Worm (Caenorhabditis elegans): ENCODE results near the gene cyp-25A2.

cyp-25A2 gene

ce11 chrIII:3797180-3798026, 37.6 kb upstream of the cyp-25A2 start (continued):
- TF ChIP-seq pax-3 (tag; optimal IDR thresholded peaks at IDR 0.05): no peak
- TF ChIP-seq skn-1 (tag; optimal IDR thresholded peaks at IDR 0.05): no peak
- peak in 2 of 6 experiments; percentile 1 to 20 for TF ChIP-seq elt-3 (tag; optimal IDR thresholded peaks at IDR 0.05)
- TF ChIP-seq dsc-1 (tag; optimal IDR thresholded peaks at IDR 0.05): no peak
- peak; percentile 60 for TF ChIP-seq nhr-71 (tag; optimal IDR thresholded peaks at IDR 0.05)
- no peak for TF ChIP-seq sox-4 (tag; optimal IDR thresholded peaks at IDR 0.05)
- no peak for TF ChIP-seq nhr-84 (tag; optimal IDR thresholded peaks at IDR 0.05)
- TF ChIP-seq snpc-4 (tag; optimal IDR thresholded peaks at IDR 0.05): no peak
- no peak for TF ChIP-seq egl-13 (tag; optimal IDR thresholded peaks at IDR 0.05)
- TF ChIP-seq nhr-11 (tag; optimal IDR thresholded peaks at IDR 0.05): no peak
- no peak for TF ChIP-seq ceh-63 (GFP tag; optimal IDR thresholded peaks at IDR 0.05)
- TF ChIP-seq grh-1 (GFP tag; IDR thresholded peaks at IDR 0.05): peak; percentile 24; the same call in 1 of the 2 replicates
- no peak for TF ChIP-seq hpl-2 (GFP tag; optimal IDR thresholded peaks at IDR 0.05)
- TF ChIP-seq fos-1 (tag; optimal IDR thresholded peaks at IDR 0.05): no peak
- TF ChIP-seq C04F5.9 (tag; optimal IDR thresholded peaks at IDR 0.05): no peak
- no peak for TF ChIP-seq alr-1 (tag; optimal IDR thresholded peaks at IDR 0.05; ENCODE audit: borderline replicate concordance)
- TF ChIP-seq zag-1 (tag; optimal IDR thresholded peaks at IDR 0.05): no peak
- peak in 1 of 2 experiments; percentile 38 for TF ChIP-seq lsy-2 (tag; optimal IDR thresholded peaks at IDR 0.05)
- TF ChIP-seq mab-9 (GFP tag; IDR thresholded peaks at IDR 0.05): no peak
- TF ChIP-seq zip-4 (GFP tag; optimal IDR thresholded peaks at IDR 0.05): no peak
- no peak for TF ChIP-seq tbx-2 (tag; optimal IDR thresholded peaks at IDR 0.05)
- no peak for TF ChIP-seq lir-3 (tag; optimal IDR thresholded peaks at IDR 0.05; ENCODE audit: poor library complexity)
- peak; percentile 7 for TF ChIP-seq elt-2 (tag; optimal IDR thresholded peaks at IDR 0.05)
- TF ChIP-seq snu-23 (GFP tag; optimal IDR thresholded peaks at IDR 0.05): peak; percentile 49
- no peak for TF ChIP-seq unc-86 (tag; optimal IDR thresholded peaks at IDR 0.05)
- no peak for TF ChIP-seq hlh-17 (GFP tag; optimal IDR thresholded peaks at IDR 0.05; ENCODE audit: borderline replicate concordance)
- no peak for TF ChIP-seq irx-1 (tag; optimal IDR thresholded peaks at IDR 0.05)
- TF ChIP-seq nhr-19 (GFP tag; conservative IDR thresholded peaks at IDR 0.05): peak; percentile 22; the same call in 1 of the 2 replicates
- no peak for TF ChIP-seq nhr-237 (tag; optimal IDR thresholded peaks at IDR 0.05)
- no peak for TF ChIP-seq Y116A8C.19 (tag; optimal IDR thresholded peaks at IDR 0.05; ENCODE audit: borderline replicate concordance)
- no peak for TF ChIP-seq nhr-12 (tag; optimal IDR thresholded peaks at IDR 0.05)
- TF ChIP-seq nhr-47 (tag; optimal IDR thresholded peaks at IDR 0.05): peak; percentile 9
- no peak for TF ChIP-seq aha-1 (tag; optimal IDR thresholded peaks at IDR 0.05)
- TF ChIP-seq vab-15 (tag; optimal IDR thresholded peaks at IDR 0.05): no peak
- TF ChIP-seq ztf-11 (tag; optimal IDR thresholded peaks at IDR 0.05): no peak
- no peak for TF ChIP-seq isw-1 (GFP tag; IDR thresholded peaks at IDR 0.05)
- TF ChIP-seq mdl-1 (tag; optimal IDR thresholded peaks at IDR 0.05): peak in 1 of 2 experiments; percentile 74
- TF ChIP-seq swsn-7 (tag; optimal IDR thresholded peaks at IDR 0.05): no peak

ce11 chrIII:3798416-3798815, 36.6 kb upstream of the cyp-25A2 start:
- no peak for TF ChIP-seq ets-5 (GFP tag; IDR thresholded peaks at IDR 0.05)
- no peak for TF ChIP-seq fkh-8 (tag; optimal IDR thresholded peaks at IDR 0.05)
- no peak for TF ChIP-seq sptf-1 (tag; optimal IDR thresholded peaks at IDR 0.05)
- no peak for TF ChIP-seq nhr-20 (tag; optimal IDR thresholded peaks at IDR 0.05)
- TF ChIP-seq aly-2 (tag; optimal IDR thresholded peaks at IDR 0.05): no peak
- no peak for TF ChIP-seq unc-86 (tag; optimal IDR thresholded peaks at IDR 0.05)
- no peak for TF ChIP-seq aha-1 (tag; optimal IDR thresholded peaks at IDR 0.05)
- no peak for TF ChIP-seq grh-1 (GFP tag; IDR thresholded peaks at IDR 0.05)
- TF ChIP-seq ama-1 (optimal IDR thresholded peaks at IDR 0.05): no peak
- TF ChIP-seq C16A3.4 (tag; optimal IDR thresholded peaks at IDR 0.05): no peak
- TF ChIP-seq dpl-1 (GFP tag; optimal IDR thresholded peaks at IDR 0.05): no peak
